Fruit fly (Drosophila melanogaster): ENCODE data around the gene CG1571.
A peak's percentile ranks its signal among the peaks of the same experiment; 100 is the strongest.

CG1571 gene

dm6 chrX:8093722-8094177, 18.1 kb downstream of the CG1571 start, which contains the start of gene UbcE2H (continued):
- TF ChIP-seq CG2712 (tag; optimal IDR thresholded peaks at IDR 0.05) (no peak), zf30C (GFP tag; optimal IDR thresholded peaks at IDR 0.05) (peak; percentile 27), Dp (GFP tag; optimal IDR thresholded peaks at IDR 0.05) (peak; percentile 77), zen2 (GFP tag; IDR thresholded peaks at IDR 0.05; ENCODE audit: partially characterized antibody) (no peak), cg (GFP tag; optimal IDR thresholded peaks at IDR 0.05) (peak; percentile 54), CG10267 (tag; optimal IDR thresholded peaks at IDR 0.05) (peak; percentile 29), CG9437 (GFP tag; optimal IDR thresholded peaks at IDR 0.05) (no peak), HmgD (GFP tag; optimal IDR thresholded peaks at IDR 0.05) (peak; percentile 27), CG1832 (GFP tag; optimal IDR thresholded peaks at IDR 0.05) (no peak), CG18764 (GFP tag; optimal IDR thresholded peaks at IDR 0.05) (no peak), CG9797 (GFP tag; optimal IDR thresholded peaks at IDR 0.05) (peak; percentile 92), eve (GFP tag; optimal IDR thresholded peaks at IDR 0.05) (peak in 1 of 2 experiments; percentile 19), CG11456 (GFP tag; IDR thresholded peaks at IDR 0.05) (no peak), CG16863 (GFP tag; optimal IDR thresholded peaks at IDR 0.05) (no peak), Sry-β (GFP tag; optimal IDR thresholded peaks at IDR 0.05) (no peak), Pdp1 (GFP tag; optimal IDR thresholded peaks at IDR 0.05) (peak in 1 of 2 experiments; percentile 39), BEAF-32 (GFP tag; optimal IDR thresholded peaks at IDR 0.05) (peak; percentile 49), CG15269 (tag; optimal IDR thresholded peaks at IDR 0.05) (no peak), esg (GFP tag; conservative IDR thresholded peaks at IDR 0.05) (no peak), stwl (tag; optimal IDR thresholded peaks at IDR 0.05) (peak; percentile 60), CG1529 (GFP tag; optimal IDR thresholded peaks at IDR 0.05) (peak; percentile 8), CG8924 (tag; optimal IDR thresholded peaks at IDR 0.05) (peak; percentile 6), CG11398 (GFP tag; optimal IDR thresholded peaks at IDR 0.05) (no peak), CG7987 (GFP tag; optimal IDR thresholded peaks at IDR 0.05) (no peak), CoRest (tag; optimal IDR thresholded peaks at IDR 0.05) (peak; percentile 60), CG3847 (GFP tag; IDR thresholded peaks at IDR 0.05) (peak; percentile 37; the same call in 1 of the 2 replicates), Ets97D (GFP tag; optimal IDR thresholded peaks at IDR 0.05) (peak; percentile 91)

dm6 chrX:8100026-8100825, 24.5 kb downstream of the CG1571 start:
- TF ChIP-seq ab (GFP tag; optimal IDR thresholded peaks at IDR 0.05) (no peak), CG4404 (GFP tag; IDR thresholded peaks at IDR 0.05) (peak; percentile 43; the same call in 1 of the 2 replicates), Gug (GFP tag; IDR thresholded peaks at IDR 0.05) (peak; percentile 67; the same call in 2 of the 4 replicates), ftz-f1 (GFP tag; optimal IDR thresholded peaks at IDR 0.05) (no peak), CG7928 (GFP tag; optimal IDR thresholded peaks at IDR 0.05) (no peak), stc (GFP tag; IDR thresholded peaks at IDR 0.05) (peak; percentile 88), Doc2 (GFP tag; IDR thresholded peaks at IDR 0.05) (no peak), CG10979 (tag; optimal IDR thresholded peaks at IDR 0.05) (peak; percentile 85), zf30C (GFP tag; optimal IDR thresholded peaks at IDR 0.05) (peak; percentile 70), CG33213 (GFP tag; optimal IDR thresholded peaks at IDR 0.05) (no peak), CG1792 (GFP tag; optimal IDR thresholded peaks at IDR 0.05) (peak; percentile 48), CrebB (tag; optimal IDR thresholded peaks at IDR 0.05) (peak; percentile 74), luna (GFP tag; optimal IDR thresholded peaks at IDR 0.05) (no peak), Hsf (GFP tag; optimal IDR thresholded peaks at IDR 0.05) (peak; percentile 76), Rfx (GFP tag; IDR thresholded peaks at IDR 0.05) (peak; percentile 87), sim (GFP tag; IDR thresholded peaks at IDR 0.05) (peak; percentile 68), B-H1 (GFP tag; IDR thresholded peaks at IDR 0.05) (peak; percentile 76; the same call in 2 of the 3 replicates), CG7745 (tag; optimal IDR thresholded peaks at IDR 0.05) (no peak), Oli (tag; optimal IDR thresholded peaks at IDR 0.05) (peak; percentile 82), Poxn (GFP tag; IDR thresholded peaks at IDR 0.05) (peak; percentile 52), corto (GFP tag; optimal IDR thresholded peaks at IDR 0.05) (peak; percentile 35), CG6854 (GFP tag; optimal IDR thresholded peaks at IDR 0.05) (peak; percentile 81), ewg (GFP tag; optimal IDR thresholded peaks at IDR 0.05) (peak; percentile 95)
